Fruit fly (Drosophila melanogaster): ENCODE measurements around the gene CG11563.

The CG11563 gene

DNA sequence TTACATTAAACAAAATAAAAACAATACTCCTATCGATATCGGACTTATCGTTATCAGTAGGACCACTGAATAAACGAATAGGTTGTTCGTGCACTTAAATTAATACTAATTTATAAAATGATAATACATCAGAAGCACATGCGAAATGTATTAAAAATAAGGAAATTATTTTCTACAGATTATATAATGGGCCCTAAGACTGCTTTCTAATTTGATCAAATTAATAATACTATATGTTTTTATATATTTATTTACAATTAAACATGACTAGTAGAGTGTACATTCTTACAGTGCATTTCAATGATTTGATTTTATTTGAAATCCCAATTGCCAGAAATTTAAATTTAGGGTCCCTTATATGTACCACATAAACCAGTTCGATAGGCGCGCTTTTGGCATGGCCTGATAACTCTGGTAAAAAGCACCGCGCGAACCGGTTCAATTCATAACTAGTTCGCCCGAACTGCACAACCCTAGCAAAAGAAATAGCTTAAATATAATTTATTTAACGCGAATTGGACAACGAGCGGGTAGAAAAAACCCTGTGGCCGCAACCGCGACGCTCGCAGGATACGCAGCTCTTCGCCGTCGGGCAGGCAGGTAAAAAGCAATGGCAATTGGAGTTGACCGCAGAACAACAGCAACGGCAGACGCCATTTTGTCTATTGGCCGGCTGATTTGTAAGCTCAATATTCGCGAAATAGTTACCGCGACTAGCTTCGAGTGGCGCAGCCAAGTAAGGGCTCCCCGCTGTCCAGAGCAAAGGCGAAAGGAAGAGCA is 39.9 kb downstream of the CG11563 start, which contains the start of the genes CG2126 and faf (continued):
- no peak for TF ChIP-seq CG12236 (GFP tag; optimal IDR thresholded peaks at IDR 0.05)
- peak; percentile 23 for TF ChIP-seq Camta (GFP tag; optimal IDR thresholded peaks at IDR 0.05)
- peak; percentile 48 for TF ChIP-seq gro (GFP tag; optimal IDR thresholded peaks at IDR 0.05)
- 0 out of 2 replicates have a peak, but pooled peaks have one; percentile 16 for TF ChIP-seq GATAe (GFP tag; conservative IDR thresholded peaks at IDR 0.05)
- peak; percentile 75 for TF ChIP-seq tgo (GFP tag; IDR thresholded peaks at IDR 0.05)
- TF ChIP-seq Optix (GFP tag; IDR thresholded peaks at IDR 0.05), result no peak; the same call in 2 of the 3 replicates
- TF ChIP-seq wdn (GFP tag; IDR thresholded peaks at IDR 0.05), result peak; percentile 71
- TF ChIP-seq shn (GFP tag; optimal IDR thresholded peaks at IDR 0.05), result no peak
- TF ChIP-seq Bgb (GFP tag; IDR thresholded peaks at IDR 0.05; ENCODE audit: partially characterized antibody), result peak; percentile 53
- no peak for TF ChIP-seq Gsc (GFP tag; IDR thresholded peaks at IDR 0.05)
- TF ChIP-seq Hr39 (optimal IDR thresholded peaks at IDR 0.05), result no peak
- TF ChIP-seq CG43689 (GFP tag; IDR thresholded peaks at IDR 0.05), result no peak
- TF ChIP-seq CG17912 (GFP tag; optimal IDR thresholded peaks at IDR 0.05), result peak; percentile 42
- TF ChIP-seq sob (GFP tag; IDR thresholded peaks at IDR 0.05), result peak; percentile 64
- TF ChIP-seq trem (tag; optimal IDR thresholded peaks at IDR 0.05), result peak; percentile 80
- TF ChIP-seq CG17359 (tag; optimal IDR thresholded peaks at IDR 0.05), result peak; percentile 78
- TF ChIP-seq sna (GFP tag; IDR thresholded peaks at IDR 0.05; ENCODE audit: partially characterized antibody), result no peak
- peak; percentile 55 for TF ChIP-seq fu2 (GFP tag; optimal IDR thresholded peaks at IDR 0.05)
- no peak for TF ChIP-seq CG7745 (tag; optimal IDR thresholded peaks at IDR 0.05)
- no peak for TF ChIP-seq CG3163 (GFP tag; optimal IDR thresholded peaks at IDR 0.05)
- TF ChIP-seq CG6813 (GFP tag; optimal IDR thresholded peaks at IDR 0.05), result peak; percentile 14
- TF ChIP-seq org-1 (GFP tag; optimal IDR thresholded peaks at IDR 0.05), result peak; percentile 11
- TF ChIP-seq CG8359 (GFP tag; optimal IDR thresholded peaks at IDR 0.05; ENCODE audit: borderline replicate concordance), result no peak
- TF ChIP-seq MTF-1 (GFP tag; optimal IDR thresholded peaks at IDR 0.05; ENCODE audit: borderline replicate concordance), result no peak
- peak; percentile 62 for TF ChIP-seq BEAF-32 (GFP tag; optimal IDR thresholded peaks at IDR 0.05)
- TF ChIP-seq Meics (GFP tag; optimal IDR thresholded peaks at IDR 0.05), result peak; percentile 74
- TF ChIP-seq CG12299 (tag; optimal IDR thresholded peaks at IDR 0.05), result peak; percentile 70
- TF ChIP-seq ro (GFP tag; IDR thresholded peaks at IDR 0.05), result peak; percentile 23; the same call in 1 of the 2 replicates
- peak; percentile 24 for TF ChIP-seq CG33213 (GFP tag; optimal IDR thresholded peaks at IDR 0.05)
- peak; percentile 40 for TF ChIP-seq CG18476 (GFP tag; optimal IDR thresholded peaks at IDR 0.05)
- 0 out of 3 replicates have a peak, but pooled peaks have one; percentile 48 for TF ChIP-seq vnd (GFP tag; IDR thresholded peaks at IDR 0.05; ENCODE audit: partially characterized antibody)
- TF ChIP-seq CG17612 (GFP tag; IDR thresholded peaks at IDR 0.05), result no peak; the same call in 1 of the 2 replicates
- peak; percentile 63 for TF ChIP-seq trh (GFP tag; optimal IDR thresholded peaks at IDR 0.05)
- no peak for TF ChIP-seq Tbp (GFP tag; optimal IDR thresholded peaks at IDR 0.05)
- peak; percentile 80 for TF ChIP-seq CG10267 (tag; optimal IDR thresholded peaks at IDR 0.05)
- peak; percentile 51 for TF ChIP-seq BtbVII (GFP tag; optimal IDR thresholded peaks at IDR 0.05)
- peak; percentile 48 for TF ChIP-seq CG31388 (GFP tag; optimal IDR thresholded peaks at IDR 0.05)
- TF ChIP-seq pzg (GFP tag; optimal IDR thresholded peaks at IDR 0.05), result peak; percentile 57
- peak; percentile 41 for TF ChIP-seq pum (GFP tag; optimal IDR thresholded peaks at IDR 0.05)
- no peak for TF ChIP-seq lov (optimal IDR thresholded peaks at IDR 0.05)
- TF ChIP-seq lov (GFP tag; IDR thresholded peaks at IDR 0.05), result 0 out of 3 replicates have a peak, but pooled peaks have one; percentile 41
- TF ChIP-seq lilli (GFP tag; optimal IDR thresholded peaks at IDR 0.05), result peak; percentile 73
- TF ChIP-seq dati (GFP tag; IDR thresholded peaks at IDR 0.05), result no peak
- TF ChIP-seq CG10462 (GFP tag; optimal IDR thresholded peaks at IDR 0.05), result peak; percentile 56
- TF ChIP-seq kay (GFP tag; optimal IDR thresholded peaks at IDR 0.05), result peak; percentile 75
- TF ChIP-seq slp2 (GFP tag; optimal IDR thresholded peaks at IDR 0.05), result peak; percentile 1
- TF ChIP-seq lola (GFP tag; optimal IDR thresholded peaks at IDR 0.05), result peak in 1 of 3 experiments; percentile 72
- TF ChIP-seq NC2α (GFP tag; optimal IDR thresholded peaks at IDR 0.05), result no peak
- TF ChIP-seq CG34224 (GFP tag; IDR thresholded peaks at IDR 0.05; ENCODE audit: partially characterized antibody), result peak; percentile 51; the same call in 2 of the 3 replicates
